Worm (Caenorhabditis elegans) whole organism, dauer: Measurements from ENCODE around the gene hacl-1.
"Not testable (repeated sequence)": the region's sequence is repeated elsewhere in the genome, so short reads cannot be mapped to it uniquely, and the experiment has no call there.

Experiments
- unc-62 ChIP-seq: sonication (generic microtip); optimal IDR thresholded peaks from 2 replicates; lab custom pipeline; 2017; ENCODE audit warnings: missing biosample characterization, missing genetic modification reagents, missing genetic modification characterization

hacl-1 gene

DNA sequence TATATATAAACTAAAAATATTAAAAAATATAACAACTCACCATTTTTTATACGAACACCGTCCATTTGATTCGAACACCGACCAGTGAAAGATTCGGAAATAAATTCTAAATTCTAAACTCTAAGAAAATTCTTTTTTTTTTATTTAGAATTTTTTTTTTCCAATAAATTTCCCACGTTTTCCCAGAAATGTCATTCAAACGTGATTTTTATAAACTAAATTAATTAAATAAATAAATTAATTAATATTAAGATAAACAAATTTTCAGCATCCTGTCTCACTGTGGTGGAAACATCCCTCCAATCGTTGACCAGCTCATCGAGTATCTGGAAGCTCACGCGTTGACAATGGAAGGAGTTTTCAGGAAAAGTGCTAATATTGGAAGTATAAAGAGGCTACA lies 25.2 kb downstream of the hacl-1 start, which contains the start of gene klp-17:
TSS of gene klp-17 (minus strand) at position 101 of the 400 bp plus-strand sequence.
- TF ChIP-seq unc-62: no peak

DNA sequence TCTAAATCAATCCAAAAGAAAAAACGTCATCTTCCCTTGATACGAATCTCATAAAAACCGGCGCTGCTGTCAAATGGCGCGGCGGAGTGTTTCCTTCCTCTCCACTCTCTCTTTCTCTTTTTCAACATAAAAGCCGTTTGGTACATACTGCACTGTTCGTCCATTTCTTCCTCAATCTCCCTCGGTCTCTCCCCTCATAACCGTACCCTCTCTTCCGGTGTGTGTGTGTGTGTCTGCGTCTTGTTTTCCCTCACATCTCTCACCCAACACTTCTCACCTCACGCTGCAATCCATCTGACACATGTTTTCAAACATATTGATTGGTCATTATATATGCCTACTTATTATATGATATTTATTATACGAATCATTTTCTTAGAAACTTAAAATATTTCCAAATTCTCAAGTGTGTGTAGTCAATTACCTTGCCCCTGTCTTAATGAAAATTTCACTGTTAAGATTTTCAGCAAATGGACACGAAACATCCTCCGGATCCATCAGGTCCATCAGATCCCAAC lies 28.3 kb downstream of the hacl-1 start, which contains the start of the genes aars-1 and rga-1:
TSS of gene aars-1 (minus strand) at position 71 of the 518 bp plus-strand sequence.
TSS of gene rga-1 (plus strand) at position 468 of the 518 bp plus-strand sequence.
- TF ChIP-seq unc-62: no peak

DNA sequence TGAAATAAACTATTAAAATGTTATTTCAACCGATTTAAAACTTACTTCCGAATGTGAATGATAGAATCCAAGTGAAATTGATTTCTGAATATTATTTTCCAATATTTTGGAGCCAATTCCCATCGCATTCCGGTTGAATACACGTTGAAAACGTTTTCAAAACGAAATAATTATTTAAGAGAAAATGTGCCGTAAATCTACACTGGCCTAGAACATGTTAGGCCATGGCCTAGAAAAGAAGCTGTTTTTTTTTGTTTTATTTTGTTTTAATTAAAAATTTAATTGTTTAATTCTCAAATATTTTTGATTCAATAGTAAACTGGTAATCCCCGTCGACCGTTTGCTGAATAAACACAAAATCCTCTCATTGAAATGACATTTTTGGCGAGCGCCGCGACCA lies 28.9 kb downstream of the hacl-1 start:
- TF ChIP-seq unc-62: no peak

DNA sequence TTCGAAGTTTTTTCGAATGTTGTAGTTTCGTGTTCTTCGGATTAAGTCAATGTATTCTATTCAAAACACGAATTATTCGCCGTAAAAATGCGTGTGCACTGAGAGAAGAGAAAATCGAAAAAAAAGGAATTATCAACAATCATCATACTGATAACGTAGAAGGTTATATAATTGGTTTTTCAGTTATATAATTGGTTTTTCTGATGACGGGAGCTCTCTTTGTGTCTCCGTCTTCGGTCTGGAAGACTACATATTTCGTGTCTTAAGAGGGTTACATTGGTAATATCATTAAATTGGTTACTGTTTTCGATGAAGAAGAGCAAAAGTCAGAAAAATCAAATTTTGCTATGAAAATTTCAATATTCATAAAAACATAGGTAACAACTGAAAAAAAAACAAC lies 32.9 kb downstream of the hacl-1 start:
- TF ChIP-seq unc-62: no peak

DNA sequence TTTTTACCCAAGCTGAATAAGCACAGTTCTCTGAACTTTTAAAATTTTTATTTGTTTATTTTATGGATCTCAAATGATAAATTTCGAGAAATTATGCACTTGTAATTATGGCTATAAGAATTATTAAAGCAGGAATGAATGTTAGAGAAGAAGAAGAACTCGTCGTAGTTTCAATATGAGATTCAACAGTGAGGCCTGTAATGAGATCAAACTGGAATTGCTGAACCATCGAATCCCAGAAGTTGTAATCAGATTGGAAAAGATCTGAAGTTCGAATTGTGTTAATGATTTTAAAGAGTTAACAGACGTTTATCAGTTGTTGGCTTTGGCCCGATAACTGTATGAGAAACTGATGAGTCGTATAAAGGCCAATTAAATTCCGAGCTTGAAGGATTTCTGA lies 37.0 kb downstream of the hacl-1 start:
- TF ChIP-seq unc-62: no peak

DNA sequence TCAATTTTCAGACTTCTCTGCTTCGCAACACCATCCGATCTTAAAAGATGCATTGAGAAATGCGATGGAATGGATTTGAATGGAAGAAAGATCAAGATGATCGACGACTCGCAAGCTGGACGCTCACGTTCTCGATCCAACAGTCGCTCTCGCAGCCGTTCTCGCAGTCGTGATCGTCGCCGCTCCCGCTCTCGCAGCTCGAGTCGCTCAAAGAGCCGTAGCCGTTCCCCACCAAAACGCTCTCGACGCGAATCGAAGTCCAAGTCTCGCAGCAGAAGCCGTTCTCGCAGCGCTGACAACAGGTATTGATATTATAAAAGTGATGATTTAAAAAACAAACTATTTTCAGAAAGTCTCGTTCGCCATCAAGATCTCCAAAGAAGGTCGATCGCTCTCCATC lies 37.6 kb downstream of the hacl-1 start:
- TF ChIP-seq unc-62: no peak

DNA sequence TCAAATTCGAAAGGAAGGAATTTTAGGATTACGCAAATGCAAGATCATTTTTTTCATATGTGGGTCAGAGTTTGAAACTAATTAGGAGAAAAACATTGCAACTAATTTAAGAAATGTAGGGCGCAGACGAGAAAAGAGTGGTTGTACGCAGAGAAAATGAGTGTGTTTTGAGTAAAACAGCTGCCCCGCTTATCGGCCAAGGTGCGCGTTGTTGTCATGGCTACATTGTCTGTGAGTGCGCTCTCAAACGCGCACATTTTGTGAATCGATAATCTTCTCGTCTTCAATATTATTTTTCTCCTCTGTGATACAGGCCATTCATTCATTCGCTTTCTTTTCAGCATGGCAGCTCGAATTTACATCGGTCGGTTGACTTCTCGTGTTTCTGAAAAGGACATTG lies 39.1 kb downstream of the hacl-1 start:
- TF ChIP-seq unc-62: no peak

DNA sequence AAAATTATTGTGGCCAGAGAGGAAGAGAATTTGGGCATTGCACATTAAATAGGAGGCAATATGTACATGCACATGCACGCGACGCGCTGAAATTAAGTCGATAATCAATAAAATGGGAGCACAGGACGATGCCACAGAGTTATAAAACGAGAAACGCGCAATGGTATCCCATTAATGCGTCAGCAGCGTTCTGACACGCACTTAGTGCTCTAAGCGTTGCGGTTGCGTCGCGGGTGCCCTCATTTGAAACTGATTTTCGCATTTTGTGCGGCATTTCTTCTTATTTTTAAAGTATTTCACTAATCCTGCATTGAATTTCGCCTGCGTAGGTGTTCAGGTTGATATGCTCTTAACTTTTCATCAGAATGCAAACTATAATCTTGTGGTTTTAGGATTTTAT lies 39.7 kb downstream of the hacl-1 start, which contains the start of gene rsp-1:
TSS of gene rsp-1 (plus strand) at position 338 of the 400 bp plus-strand sequence.
- TF ChIP-seq unc-62: no peak

DNA sequence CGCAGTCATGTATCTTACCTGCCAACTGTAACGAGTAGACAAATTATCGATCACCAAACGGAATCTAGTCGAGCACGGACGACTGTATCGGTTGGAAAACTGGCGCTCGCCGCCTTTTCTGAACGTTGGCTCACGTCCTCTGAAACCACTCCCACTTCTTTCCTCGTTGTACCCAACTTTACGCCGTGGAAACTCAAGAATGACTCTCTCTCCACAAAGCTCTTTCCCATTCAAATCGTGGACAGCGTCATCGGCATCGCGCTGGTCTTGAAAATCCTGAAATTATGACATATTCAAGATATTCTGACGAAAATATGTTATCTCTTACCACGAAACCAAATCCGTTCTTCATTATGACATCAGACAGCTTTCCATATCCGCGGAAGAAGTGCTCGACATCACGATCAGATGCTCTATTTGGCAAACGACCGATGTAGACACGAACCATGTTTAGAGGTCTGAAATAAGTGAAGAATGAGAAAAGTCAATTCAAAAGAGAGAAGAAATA lies 40.2 kb downstream of the hacl-1 start, which contains the start of gene rsp-2:
TSS of gene rsp-2 (minus strand) at position 458 of the 508 bp plus-strand sequence.
- no peak for TF ChIP-seq unc-62

DNA sequence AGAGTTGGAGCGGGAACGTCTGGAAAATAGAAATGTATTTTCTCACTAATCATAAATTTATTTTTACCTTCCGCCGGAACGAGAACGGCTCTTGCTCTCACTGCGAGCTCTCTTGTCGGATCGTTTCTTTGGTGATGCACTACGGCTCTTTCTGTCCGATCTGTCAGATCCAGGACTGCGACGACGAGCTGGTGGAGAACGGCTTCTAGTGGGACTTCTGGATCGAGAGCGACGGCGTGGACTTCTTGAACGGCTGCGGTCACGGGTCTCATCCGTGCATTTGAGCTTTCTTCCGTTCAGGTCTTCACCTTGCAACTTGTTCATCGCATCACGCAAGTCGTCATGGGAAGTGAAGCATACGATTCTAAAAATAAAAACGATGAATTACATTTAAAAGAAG lies 41.0 kb downstream of the hacl-1 start:
- TF ChIP-seq unc-62: no peak

DNA sequence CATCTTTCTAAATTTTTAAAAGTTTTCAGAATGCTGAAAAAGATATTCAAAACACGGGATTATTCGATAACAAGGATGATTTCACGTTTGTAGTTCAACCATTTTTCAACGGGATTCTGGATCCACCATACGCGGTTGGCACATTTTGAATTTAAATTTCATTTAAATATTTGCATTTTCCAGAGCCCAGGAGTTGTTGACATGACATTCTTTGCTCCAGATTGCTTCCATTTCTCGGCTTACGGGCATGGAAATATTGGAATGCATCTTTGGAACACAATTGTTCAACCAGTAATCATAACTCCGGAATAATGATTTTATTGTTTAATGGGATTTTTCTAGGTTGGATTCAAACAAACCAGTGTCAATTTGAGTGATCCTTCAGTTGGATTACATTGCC lies 41.9 kb downstream of the hacl-1 start:
- no peak for TF ChIP-seq unc-62

DNA sequence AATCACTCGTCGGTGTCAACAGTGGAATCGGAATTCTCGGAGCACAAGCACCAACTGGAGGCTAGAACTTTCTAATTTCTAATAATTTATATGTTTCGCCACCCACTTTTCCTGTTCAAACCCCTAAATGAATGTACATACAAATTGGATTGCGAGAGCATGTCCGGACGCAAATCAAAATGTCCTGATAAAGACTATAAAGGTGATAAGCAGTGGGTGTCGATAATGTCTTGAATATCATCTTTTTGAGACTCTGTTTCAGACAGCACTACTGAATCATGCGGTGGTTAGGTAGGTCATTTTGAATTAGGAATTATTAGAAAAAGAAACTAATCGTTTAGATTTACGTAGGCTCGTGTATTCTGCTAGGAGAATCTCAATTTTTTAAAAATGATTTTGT lies 44.0 kb downstream of the hacl-1 start, which contains the start of gene W02B12.1:
TSS of gene W02B12.1 (plus strand) at position 269 of the 400 bp plus-strand sequence.
- no peak for TF ChIP-seq unc-62

DNA sequence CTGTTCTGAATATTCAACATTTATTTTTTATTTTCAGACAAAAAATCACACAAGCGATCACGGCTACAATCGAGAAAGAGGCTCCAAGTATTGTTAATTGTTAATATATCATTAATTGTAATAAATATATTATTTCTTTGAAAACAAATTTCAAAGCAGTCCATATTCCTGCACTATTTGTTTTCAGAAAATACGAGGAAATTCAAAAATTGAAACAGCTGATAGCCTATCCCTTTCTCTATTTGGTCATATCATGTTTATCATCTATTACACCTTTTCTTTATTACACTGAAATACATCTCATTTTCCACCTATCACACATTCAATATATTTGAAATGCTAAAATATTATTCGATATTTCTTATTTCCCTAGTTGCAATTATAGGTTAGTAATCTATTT lies 47.8 kb downstream of the hacl-1 start, which contains the start of gene W02B12.13:
TSS of gene W02B12.13 (plus strand) at position 301 of the 400 bp plus-strand sequence.
- TF ChIP-seq unc-62: no peak

DNA sequence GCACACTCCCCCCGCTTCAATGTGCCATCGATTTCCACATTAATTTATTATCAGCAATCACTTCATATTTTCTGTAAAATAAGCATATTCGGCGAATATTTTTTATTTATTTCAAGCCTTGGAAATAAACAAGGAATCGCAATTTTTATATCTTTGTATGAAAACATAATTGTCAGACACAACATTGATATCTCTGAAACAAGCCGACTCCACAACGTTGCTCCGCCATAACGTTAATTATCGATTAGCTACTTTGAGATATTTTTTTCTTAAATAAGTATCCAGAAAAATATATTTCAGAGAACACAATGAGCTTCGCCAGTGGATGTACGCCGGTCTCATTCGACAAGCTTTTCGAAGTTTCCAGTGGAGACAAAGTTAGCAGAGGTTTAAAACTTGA lies 48.9 kb downstream of the hacl-1 start, which contains the start of gene adbp-1:
TSS of gene adbp-1 (plus strand) at position 301 of the 400 bp plus-strand sequence.
- TF ChIP-seq unc-62: no peak

DNA sequence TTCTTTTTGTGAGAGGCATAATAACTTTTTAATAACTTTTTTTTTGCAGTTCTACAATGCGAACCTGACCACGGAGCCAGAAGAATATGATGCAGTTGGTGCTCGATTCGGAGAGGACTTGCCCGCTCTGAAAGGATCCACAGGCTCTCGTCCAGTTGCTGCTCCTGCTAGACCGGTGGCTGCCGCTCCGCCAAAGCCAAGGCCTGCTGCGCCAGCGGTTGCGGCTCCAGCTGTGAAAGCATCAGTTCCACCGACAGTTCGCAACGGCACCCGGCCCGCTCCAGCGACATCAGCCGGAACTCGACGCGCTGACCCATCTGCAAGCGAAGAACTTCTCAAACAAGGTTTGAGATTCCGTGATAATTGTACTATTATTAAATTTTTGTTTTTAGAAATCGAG lies 49.6 kb downstream of the hacl-1 start:
- TF ChIP-seq unc-62: no peak

DNA sequence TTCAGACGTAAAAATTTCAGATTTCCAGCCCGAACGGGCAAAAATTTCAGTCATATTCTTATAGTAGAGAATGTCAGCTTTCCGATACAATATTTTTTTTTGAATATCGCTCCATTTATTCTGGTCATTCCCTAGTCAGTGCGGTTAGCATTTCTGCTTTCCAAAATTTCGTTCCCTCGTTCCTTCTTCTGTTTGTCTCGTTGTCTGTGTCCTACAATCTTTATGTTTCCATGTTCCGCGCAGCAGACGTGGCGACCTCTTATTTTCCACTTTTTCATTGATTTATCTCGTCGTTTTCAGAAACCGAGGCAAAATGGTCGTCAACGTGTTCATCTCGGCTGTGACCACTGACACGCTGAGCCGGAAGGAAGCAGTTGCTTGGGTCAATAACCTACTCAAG lies 50.3 kb downstream of the hacl-1 start, which contains the start of gene ebp-2:
TSS of gene ebp-2 (plus strand) at position 301 of the 400 bp plus-strand sequence.
- TF ChIP-seq unc-62: not testable (repeated sequence)

DNA sequence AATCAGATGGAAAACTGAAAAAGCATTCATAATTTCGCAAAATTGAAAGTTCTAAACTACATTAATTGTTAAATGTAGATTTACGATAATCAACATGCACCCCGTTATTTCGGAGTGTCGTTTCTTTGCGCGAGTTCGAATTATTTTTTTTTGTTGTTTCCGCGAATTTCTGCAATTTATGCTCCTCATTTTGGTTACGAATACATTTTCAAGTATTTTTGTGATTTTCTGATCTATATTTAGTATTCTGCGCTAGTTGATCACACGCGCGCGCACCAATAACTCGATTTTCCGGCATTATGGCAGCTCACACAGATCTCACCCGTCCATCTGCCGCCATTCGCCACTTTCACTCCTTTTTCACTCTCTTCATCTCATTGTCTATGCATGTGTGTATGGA lies 52.5 kb downstream of the hacl-1 start, which contains the start of gene VW02B12L.2:
TSS of gene VW02B12L.2 (minus strand) at position 65 of the 400 bp plus-strand sequence.
- no peak for TF ChIP-seq unc-62
